Worm (Caenorhabditis elegans) whole organism, L4 larva: ENCODE measurements around the gene B0334.13.
A peak's percentile ranks its signal among the peaks of the same experiment; 100 is the strongest.

Source experiments
- D1046.2 ChIP-seq: fragments of 200-800 bp; sonication (Bioruptor generic); IDR thresholded peaks from 2 replicates; pipeline ENCODE4 v1.3.6; 2022; ENCODE audit warnings: missing genetic modification characterization, missing compliant biosample characterization
- F37D6.2 ChIP-seq: sonication (generic microtip); optimal IDR thresholded peaks from 2 replicates; lab custom pipeline; 2016; ENCODE audit warnings: mild to moderate bottlenecking, missing genetic modification characterization, missing compliant biosample characterization
- T26A8.4 ChIP-seq: fragments of 200-800 bp; sonication (Bioruptor generic); IDR thresholded peaks from 2 replicates; pipeline ENCODE4 v1.3.6; 2022; ENCODE audit warnings: missing genetic modification characterization, missing compliant biosample characterization
- Y5F2A.4 ChIP-seq: fragments of 200-800 bp; sonication (Bioruptor generic); optimal IDR thresholded peaks from 2 replicates; lab custom pipeline; 2018; ENCODE audit warnings: mild to moderate bottlenecking, missing genetic modification characterization, missing compliant biosample characterization
- ZK546.5 ChIP-seq, 2 experiments: sonication (generic microtip); optimal IDR thresholded peaks; 2 replicates each; lab custom pipeline; 2017; ENCODE audit warnings: missing biosample characterization in 2 of 2, missing genetic modification characterization in 2 of 2
- aha-1 ChIP-seq: fragments of 150-350 bp; peaks from one replicate; lab custom pipeline; 2014; ENCODE audit warnings: missing biosample characterization, missing genetic modification characterization
- aly-2 ChIP-seq: sonication (generic microtip); optimal IDR thresholded peaks from 2 replicates; lab custom pipeline; 2018; ENCODE audit warnings: missing biosample characterization, missing genetic modification characterization
- ceh-32 ChIP-seq: sonication (generic microtip); optimal IDR thresholded peaks from 2 replicates; lab custom pipeline; 2016; ENCODE audit warnings: mild to moderate bottlenecking, missing genetic modification characterization, missing compliant biosample characterization; ENCODE audit not compliant: poor library complexity
- ces-1 ChIP-seq: fragments of 150-350 bp; sonication (generic microtip); optimal IDR thresholded peaks from 4 replicates; lab custom pipeline; 2014; ENCODE audit warnings: missing biosample characterization, missing genetic modification reagents, missing genetic modification characterization
- daf-16 ChIP-seq, 3 experiments: sonication (generic microtip); optimal IDR thresholded peaks; 2 replicates each; lab custom pipeline; 2016 to 2017; ENCODE audit warnings: missing genetic modification characterization in 3 of 3, missing genetic modification reagents in 3 of 3, mild to moderate bottlenecking in 2 of 3, missing compliant biosample characterization in 2 of 3, missing biosample characterization in 1 of 3, moderate library complexity in 1 of 3
- dmd-6 ChIP-seq: fragments of 200-800 bp; sonication (Bioruptor generic); IDR thresholded peaks from 2 replicates; pipeline ENCODE4 v1.3.6; 2022; ENCODE audit warnings: missing genetic modification reagents, missing genetic modification characterization, missing compliant biosample characterization
- dmd-8 ChIP-seq: fragments of 200-800 bp; sonication (Bioruptor generic); IDR thresholded peaks from 2 replicates; pipeline ENCODE4 v1.3.6; 2022; ENCODE audit warnings: missing genetic modification characterization, missing compliant biosample characterization
- gei-8 ChIP-seq: fragments of 200-800 bp; sonication (Bioruptor generic); optimal IDR thresholded peaks from 2 replicates; lab custom pipeline; 2018; ENCODE audit warnings: mild to moderate bottlenecking, missing genetic modification characterization, missing compliant biosample characterization
- hlh-11 ChIP-seq: fragments of 200-800 bp; sonication (Bioruptor generic); optimal IDR thresholded peaks from 2 replicates; lab custom pipeline; 2018; ENCODE audit warnings: mild to moderate bottlenecking, missing genetic modification characterization, missing compliant biosample characterization
- hlh-30 ChIP-seq: sonication (generic microtip); optimal IDR thresholded peaks from 2 replicates; lab custom pipeline; 2017; ENCODE audit warnings: antibody characterized with exemption, mild to moderate bottlenecking, missing genetic modification characterization, missing compliant biosample characterization; ENCODE audit not compliant: insufficient read depth
- jun-1 ChIP-seq: fragments of 150-350 bp; optimal IDR thresholded peaks from 2 replicates; lab custom pipeline; 2014; ENCODE audit warnings: missing biosample characterization, missing genetic modification reagents, missing genetic modification characterization
- lim-7 ChIP-seq: fragments of 200-800 bp; sonication (Bioruptor generic); IDR thresholded peaks from 2 replicates; pipeline ENCODE4 v1.3.6; 2022; ENCODE audit warnings: missing genetic modification characterization, missing compliant biosample characterization
- lin-13 ChIP-seq: fragments of 150-350 bp; optimal IDR thresholded peaks from 2 replicates; lab custom pipeline; 2014; ENCODE audit warnings: missing biosample characterization, missing genetic modification reagents, missing genetic modification characterization
- lin-39 ChIP-seq: fragments of 150-350 bp; optimal IDR thresholded peaks from 2 replicates; lab custom pipeline; 2014; ENCODE audit warnings: missing biosample characterization, missing genetic modification reagents, missing genetic modification characterization
- mep-1 ChIP-seq: fragments of 150-350 bp; sonication (generic microtip); optimal IDR thresholded peaks from 3 replicates; lab custom pipeline; 2014; ENCODE audit warnings: missing biosample characterization, missing genetic modification characterization
- nhr-10 ChIP-seq: fragments of 150-350 bp; optimal IDR thresholded peaks from 2 replicates; lab custom pipeline; 2014; ENCODE audit warnings: missing biosample characterization, missing genetic modification characterization
- nhr-25 ChIP-seq: sonication (generic microtip); optimal IDR thresholded peaks from 2 replicates; lab custom pipeline; 2017; ENCODE audit warnings: missing genetic modification characterization, mild to moderate bottlenecking, missing compliant biosample characterization, antibody characterized with exemption, moderate library complexity, borderline replicate concordance; ENCODE audit not compliant: insufficient read depth
- nhr-48 ChIP-seq: sonication (generic microtip); optimal IDR thresholded peaks from 2 replicates; lab custom pipeline; 2016; ENCODE audit warnings: mild to moderate bottlenecking, missing genetic modification characterization, missing compliant biosample characterization
- nhr-76 ChIP-seq: fragments of 150-350 bp; optimal IDR thresholded peaks from 2 replicates; lab custom pipeline; 2014; ENCODE audit warnings: missing biosample characterization, missing genetic modification characterization
- nhr-77 ChIP-seq: fragments of 150-350 bp; optimal IDR thresholded peaks from 2 replicates; lab custom pipeline; 2014; ENCODE audit warnings: missing biosample characterization, missing genetic modification characterization
- pha-4 ChIP-seq, 2 experiments: fragments of 150-350 bp in 1 of 2; fragments of 200-800 bp in 1 of 2; sonication (Bioruptor generic) in 1 of 2; IDR thresholded peaks in 1 of 2; optimal IDR thresholded peaks in 1 of 2; 2 replicates each; pipeline versions ENCODE4 v1.3.6 to Lab custom; 2014 to 2022; ENCODE audit warnings: missing genetic modification characterization in 2 of 2, missing genetic modification reagents in 2 of 2, missing biosample characterization in 1 of 2, missing compliant biosample characterization in 1 of 2
- pqm-1 ChIP-seq: sonication (generic microtip); optimal IDR thresholded peaks from 2 replicates; lab custom pipeline; 2017; ENCODE audit warnings: missing biosample characterization, missing genetic modification characterization
- sdz-12 ChIP-seq: fragments of 200-800 bp; sonication (Bioruptor generic); optimal IDR thresholded peaks from 2 replicates; lab custom pipeline; 2018; ENCODE audit warnings: mild to moderate bottlenecking, missing genetic modification characterization, missing compliant biosample characterization
- skn-1 ChIP-seq: fragments of 150-350 bp; optimal IDR thresholded peaks from 2 replicates; lab custom pipeline; 2014; ENCODE audit warnings: missing biosample characterization, missing genetic modification characterization
- snpc-1.2 ChIP-seq: fragments of 200-800 bp; sonication (Bioruptor generic); IDR thresholded peaks from 2 replicates; pipeline ENCODE4 v1.3.6; 2022; ENCODE audit warnings: missing genetic modification reagents, missing genetic modification characterization, missing compliant biosample characterization
- spr-1 ChIP-seq: sonication (generic microtip); optimal IDR thresholded peaks from 2 replicates; lab custom pipeline; 2016; ENCODE audit warnings: mild to moderate bottlenecking, missing genetic modification characterization, missing compliant biosample characterization
- zip-11 ChIP-seq: fragments of 200-800 bp; sonication (Bioruptor generic); IDR thresholded peaks from 2 replicates; pipeline ENCODE4 v1.3.6; 2022; ENCODE audit warnings: missing genetic modification characterization, missing compliant biosample characterization
- ztf-7 ChIP-seq: fragments of 150-350 bp; optimal IDR thresholded peaks from 2 replicates; lab custom pipeline; 2014; ENCODE audit warnings: missing biosample characterization, missing genetic modification characterization

Gene B0334.13

ce11 chrII:11537606-11538016, 49.5 kb downstream of the B0334.13 start:
- TF ChIP-seq aly-2 (no peak), ces-1 (GFP tag; lab: Kevin White, UChicago) (no peak), lin-39 (tag; lab: Kevin White, UChicago) (no peak), ZK546.5 (tag; optimal IDR thresholded peaks at IDR 0.05; lab: Kevin White, UChicago) (no peak), jun-1 (tag; lab: Kevin White, UChicago) (no peak), sdz-12 (GFP tag; lab: Kevin White, UChicago) (no peak), skn-1 (tag; lab: Kevin White, UChicago) (no peak), snpc-1.2 (GFP tag; lab: Robert Waterston, UW) (no peak)

- TF ChIP-seq pha-4 (GFP tag; IDR thresholded peaks at IDR 0.05; lab: Robert Waterston, UW): no peak
- TF ChIP-seq pha-4 (tag; optimal IDR thresholded peaks at IDR 0.05; lab: Kevin White, UChicago): no peak
- TF ChIP-seq D1046.2 (GFP tag; lab: Robert Waterston, UW): no peak
- no peak for TF ChIP-seq mep-1 (tag; lab: Kevin White, UChicago)
- TF ChIP-seq nhr-10: no peak
- no peak for TF ChIP-seq F37D6.2 (tag; lab: Kevin White, UChicago)
- no peak for TF ChIP-seq lin-13 (GFP tag; lab: Kevin White, UChicago)
- TF ChIP-seq hlh-11 (tag; lab: Kevin White, UChicago): no peak
- TF ChIP-seq lim-7: 0 out of 2 replicates have a peak, but pooled peaks have one; percentile 10
- TF ChIP-seq gei-8 (GFP tag; lab: Kevin White, UChicago): no peak
- no peak for TF ChIP-seq ztf-7 (tag; lab: Kevin White, UChicago)
- TF ChIP-seq zip-11: no peak
- TF ChIP-seq sdz-12 (GFP tag; lab: Kevin White, UChicago): no peak
- no peak for TF ChIP-seq nhr-77 (tag; lab: Kevin White, UChicago)
- TF ChIP-seq Y5F2A.4 (GFP tag; lab: Kevin White, UChicago): no peak
- 0 out of 2 replicates have a peak, but pooled peaks have one; percentile 5 for TF ChIP-seq dmd-8 (GFP tag; lab: Robert Waterston, UW)
- no peak for TF ChIP-seq daf-16 (GFP tag; optimal IDR thresholded peaks at IDR 0.05; lab: Kevin White, UChicago)
- TF ChIP-seq daf-16 (tag; optimal IDR thresholded peaks at IDR 0.05; lab: Kevin White, UChicago): peak; percentile 32
- TF ChIP-seq spr-1 (tag; lab: Kevin White, UChicago): no peak
- no peak for TF ChIP-seq nhr-76
- no peak for TF ChIP-seq nhr-25
- TF ChIP-seq ceh-32: no peak
- no peak for TF ChIP-seq pqm-1
- no peak for TF ChIP-seq hlh-30 (tag; lab: Kevin White, UChicago)
- no peak for TF ChIP-seq aha-1
- TF ChIP-seq dmd-6: no peak
- TF ChIP-seq T26A8.4: no peak
- no peak for TF ChIP-seq nhr-48 (tag; lab: Kevin White, UChicago)
Measured at ce11 chrII:11538741-11539140, 50.6 kb downstream of the B0334.13 start, which contains the start of gene Y62F5A.9. Gene Y62F5A.9, minus strand, starts transcription at chrII:11538841.
